Worm (Caenorhabditis elegans): ENCODE results near the gene cyn-12.

- TF ChIP-seq unc-39 (tag; optimal IDR thresholded peaks at IDR 0.05) (no peak), egl-27 (tag; optimal IDR thresholded peaks at IDR 0.05) (no peak), nhr-237 (tag; optimal IDR thresholded peaks at IDR 0.05) (no peak), ZK546.5 (tag; optimal IDR thresholded peaks at IDR 0.05) (no peak), unc-62 (GFP tag; optimal IDR thresholded peaks at IDR 0.05) (no peak), lin-39 (tag; optimal IDR thresholded peaks at IDR 0.05) (no peak), fos-1 (tag; optimal IDR thresholded peaks at IDR 0.05) (no peak), nhr-25 (tag; optimal IDR thresholded peaks at IDR 0.05) (no peak), lin-13 (GFP tag; optimal IDR thresholded peaks at IDR 0.05) (no peak), nhr-11 (tag; optimal IDR thresholded peaks at IDR 0.05) (no peak), ama-1 (optimal IDR thresholded peaks at IDR 0.05) (no peak), mdl-1 (tag; optimal IDR thresholded peaks at IDR 0.05) (no peak), skn-1 (tag; optimal IDR thresholded peaks at IDR 0.05) (no peak), sem-4 (tag; optimal IDR thresholded peaks at IDR 0.05) (no peak)
Observed at ce11 chrIV:7098509-7099065, 34.4 kb downstream of the cyn-12 start, which contains the start of gene ZC477.4.

All from whole organism, L2 larva.